Fruit fly (Drosophila melanogaster) Kc167 (cell line): ENCODE data around the gene CG6414.
"Not testable (repeated sequence)": the region's sequence is repeated elsewhere in the genome, so short reads cannot be mapped to it uniquely, and the experiment has no call there.

Source experiments
- Myc ChIP-seq: fragments of >200 bp; optimal IDR thresholded peaks from 2 replicates; lab custom pipeline; 2017; ENCODE audit warnings: missing external identifiers
- Sin3A ChIP-seq: fragments of >200 bp; optimal IDR thresholded peaks from 2 replicates; lab custom pipeline; 2018; ENCODE audit warnings: missing external identifiers
- h ChIP-seq: fragments of >200 bp; optimal IDR thresholded peaks from 3 replicates; lab custom pipeline; 2018; ENCODE audit warnings: missing external identifiers
- insv ChIP-seq: fragments of >200 bp; optimal IDR thresholded peaks from 3 replicates; lab custom pipeline; 2018; ENCODE audit warnings: missing external identifiers
- psq ChIP-seq: fragments of >200 bp; optimal IDR thresholded peaks from 2 replicates; lab custom pipeline; 2017; ENCODE audit warnings: missing external identifiers
- ttk ChIP-seq: sonication (Bioruptor generic); optimal IDR thresholded peaks from 2 replicates; lab custom pipeline; 2017; ENCODE audit warnings: missing external identifiers

The CG6414 gene

dm6 chrX:3944743-3945142 lies 26.4 kb downstream of the CG6414 start, which contains the start of gene Gem4c:
Gene Gem4c, plus strand, starts transcription at chrX:3945043.
- TF ChIP-seq insv, Sin3A, Myc (lab: Kevin White, UChicago): not testable (repeated sequence)

- not testable (repeated sequence) for TF ChIP-seq Sin3A, h, insv (lab: Kevin White, UChicago)
Observed at dm6 chrX:3940547-3940946, 30.6 kb downstream of the CG6414 start, which contains the start of gene Gem4b. Gene Gem4b, plus strand, starts transcription at chrX:3940847.

dm6 chrX:3936174-3936573 lies 35.0 kb downstream of the CG6414 start, which contains the start of the genes CG2938 and Glos:
Gene CG2938, minus strand, starts transcription at chrX:3936469.
Gene Glos, plus strand, starts transcription at chrX:3936517.
- TF ChIP-seq Myc (lab: Kevin White, UChicago), result no peak
- no peak for TF ChIP-seq ttk (lab: Kevin White, UChicago)
- TF ChIP-seq insv (lab: Kevin White, UChicago), result no peak
- no peak for TF ChIP-seq h (lab: Kevin White, UChicago)
- TF ChIP-seq Sin3A (lab: Kevin White, UChicago), result no peak

- TF ChIP-seq Myc (lab: Kevin White, UChicago) (no peak), insv (lab: Kevin White, UChicago) (no peak), h (lab: Kevin White, UChicago) (no peak), ttk (lab: Kevin White, UChicago) (no peak)
Observed at dm6 chrX:3931669-3932068, 39.5 kb downstream of the CG6414 start.

dm6 chrX:3930528-3931251 lies 40.5 kb downstream of the CG6414 start, which contains the start of gene CG42541:
Gene CG42541, minus strand, starts transcription at chrX:3930578.
- TF ChIP-seq h (lab: Kevin White, UChicago), result no peak
- no peak for TF ChIP-seq psq (lab: Kevin White, UChicago)
- TF ChIP-seq ttk (lab: Kevin White, UChicago), result no peak
- no peak for TF ChIP-seq Sin3A (lab: Kevin White, UChicago)
- no peak for TF ChIP-seq insv (lab: Kevin White, UChicago)
- TF ChIP-seq Myc (lab: Kevin White, UChicago), result no peak

dm6 chrX:3928520-3928919 lies 42.6 kb downstream of the CG6414 start:
- TF ChIP-seq psq (lab: Kevin White, UChicago) (no peak), insv (lab: Kevin White, UChicago) (no peak), Myc (lab: Kevin White, UChicago) (no peak), h (lab: Kevin White, UChicago) (no peak), ttk (lab: Kevin White, UChicago) (no peak), Sin3A (lab: Kevin White, UChicago) (no peak)
